3 worm cellular contexts compared by ENCODE assay signal in the genomic region with DNA sequence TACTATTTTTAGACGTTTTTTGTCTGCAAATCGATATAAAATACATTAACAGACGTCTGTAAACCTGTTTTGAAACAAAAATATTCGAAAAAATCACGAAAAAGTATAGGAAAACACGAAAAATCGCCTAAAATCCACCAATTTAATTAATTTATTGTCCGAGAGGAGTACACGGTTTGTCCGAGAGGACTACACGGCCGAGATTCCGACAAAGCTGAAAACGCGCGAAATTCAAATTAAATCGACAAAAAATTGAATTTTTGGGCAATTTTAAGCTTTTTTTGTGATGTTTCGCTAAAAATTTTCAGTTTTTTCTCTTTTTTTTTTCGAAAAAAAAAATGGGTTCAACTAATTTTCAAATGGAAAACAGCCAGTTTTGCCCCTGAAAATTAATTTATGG.
TF ChIP-seq lines count a peak whose summit lies in the region.

No protein-coding gene starts in this region.

TF ChIP-seq in whole organism, L1 larva, 84 proteins besides CTCF, POLR2A, EP300 and RAD21 (continued from another document and continues in another):
- TF ChIP-seq F16B12.6 (tag; optimal IDR thresholded peaks at IDR 0.05; lab: Kevin White, UChicago) (peak; percentile 29), ceh-82 (tag; optimal IDR thresholded peaks at IDR 0.05; lab: Kevin White, UChicago) (peak in 1 of 3 experiments; percentile 0), elt-2 (tag; optimal IDR thresholded peaks at IDR 0.05; lab: Kevin White, UChicago) (peak; percentile 59), ets-5 (GFP tag; IDR thresholded peaks at IDR 0.05; lab: Robert Waterston, UW) (no peak), sox-4 (tag; optimal IDR thresholded peaks at IDR 0.05; lab: Kevin White, UChicago) (peak; percentile 46), ztf-4 (tag; optimal IDR thresholded peaks at IDR 0.05; lab: Kevin White, UChicago) (no peak), C04F5.9 (tag; optimal IDR thresholded peaks at IDR 0.05; lab: Kevin White, UChicago) (peak; percentile 28), swsn-7 (tag; optimal IDR thresholded peaks at IDR 0.05; lab: Kevin White, UChicago) (peak; percentile 59), mep-1 (tag; optimal IDR thresholded peaks at IDR 0.05; lab: Kevin White, UChicago) (peak; percentile 41), nhr-20 (tag; optimal IDR thresholded peaks at IDR 0.05; lab: Kevin White, UChicago) (peak; percentile 70), nhr-237 (tag; optimal IDR thresholded peaks at IDR 0.05; lab: Kevin White, UChicago) (no peak), nhr-19 (GFP tag; conservative IDR thresholded peaks at IDR 0.05; lab: Robert Waterston, UW) (peak; percentile 79), nhr-76 (tag; optimal IDR thresholded peaks at IDR 0.05; lab: Kevin White, UChicago) (no peak), fkh-4 (tag; optimal IDR thresholded peaks at IDR 0.05; lab: Kevin White, UChicago; ENCODE audit: borderline replicate concordance) (peak; percentile 86), mef-2 (tag; optimal IDR thresholded peaks at IDR 0.05; lab: Kevin White, UChicago) (no peak), unc-98 (GFP tag; IDR thresholded peaks at IDR 0.05; lab: Robert Waterston, UW) (peak; percentile 42; the same call in 1 of the 2 replicates), nhr-77 (tag; optimal IDR thresholded peaks at IDR 0.05; lab: Kevin White, UChicago) (no peak), unc-130 (tag; optimal IDR thresholded peaks at IDR 0.05; lab: Kevin White, UChicago) (peak; percentile 4), nhr-11 (tag; optimal IDR thresholded peaks at IDR 0.05; lab: Kevin White, UChicago) (no peak), ama-1 (optimal IDR thresholded peaks at IDR 0.05; lab: Kevin White, UChicago) (no peak), lin-13 (GFP tag; optimal IDR thresholded peaks at IDR 0.05; lab: Kevin White, UChicago) (peak; percentile 48), pqm-1 (tag; optimal IDR thresholded peaks at IDR 0.05; lab: Kevin White, UChicago) (no peak), ztf-11 (tag; optimal IDR thresholded peaks at IDR 0.05; lab: Kevin White, UChicago) (peak in 1 of 2 experiments; percentile 81), nhr-84 (tag; optimal IDR thresholded peaks at IDR 0.05; lab: Kevin White, UChicago) (no peak), lsy-2 (tag; optimal IDR thresholded peaks at IDR 0.05; lab: Kevin White, UChicago) (peak; percentile 67 to 68), fkh-10 (GFP tag; optimal IDR thresholded peaks at IDR 0.05; lab: Kevin White, UChicago) (no peak), nhr-12 (tag; optimal IDR thresholded peaks at IDR 0.05; lab: Kevin White, UChicago) (no peak), nhr-85 (tag; lab: Kevin White, UChicago) (peak; percentile 94), snpc-4 (tag; optimal IDR thresholded peaks at IDR 0.05; lab: Kevin White, UChicago) (peak; percentile 17), sup-37 (GFP tag; optimal IDR thresholded peaks at IDR 0.05; lab: Kevin White, UChicago) (peak; percentile 37), lin-15B (tag; optimal IDR thresholded peaks at IDR 0.05; lab: Kevin White, UChicago) (no peak), lir-3 (tag; optimal IDR thresholded peaks at IDR 0.05; lab: Kevin White, UChicago; ENCODE audit: poor library complexity) (peak; percentile 91), zip-4 (GFP tag; optimal IDR thresholded peaks at IDR 0.05; lab: Kevin White, UChicago) (peak; percentile 16), sptf-1 (tag; optimal IDR thresholded peaks at IDR 0.05; lab: Kevin White, UChicago) (no peak), lin-14 (GFP tag; optimal IDR thresholded peaks at IDR 0.05; lab: Kevin White, UChicago) (peak; percentile 54), mab-9 (GFP tag; IDR thresholded peaks at IDR 0.05; lab: Robert Waterston, UW) (peak; percentile 65), ces-1 (GFP tag; optimal IDR thresholded peaks at IDR 0.05; lab: Kevin White, UChicago) (no peak), vab-15 (tag; optimal IDR thresholded peaks at IDR 0.05; lab: Kevin White, UChicago) (peak; percentile 19), dpl-1 (GFP tag; optimal IDR thresholded peaks at IDR 0.05; lab: Kevin White, UChicago) (peak; percentile 86 to 93 (median 90)), grh-1 (GFP tag; IDR thresholded peaks at IDR 0.05; lab: Robert Waterston, UW) (peak; percentile 56), lin-35 (GFP tag; optimal IDR thresholded peaks at IDR 0.05; lab: Kevin White, UChicago) (peak; percentile 84 to 94), egl-13 (tag; optimal IDR thresholded peaks at IDR 0.05; lab: Kevin White, UChicago) (peak; percentile 85), nhr-71 (tag; optimal IDR thresholded peaks at IDR 0.05; lab: Kevin White, UChicago) (peak; percentile 80)

TF ChIP-seq in whole organism, L3 larva, 47 proteins besides CTCF, POLR2A, EP300 and RAD21 (continued from another document):
- TF ChIP-seq elt-1 (tag; optimal IDR thresholded peaks at IDR 0.05; lab: Kevin White, UChicago) (no peak), pha-4 (tag; optimal IDR thresholded peaks at IDR 0.05; lab: Kevin White, UChicago) (peak; percentile 49), nhr-43 (tag; optimal IDR thresholded peaks at IDR 0.05; lab: Kevin White, UChicago; ENCODE audit: poor library complexity, severe bottlenecking) (peak; percentile 86), mdl-1 (tag; optimal IDR thresholded peaks at IDR 0.05; lab: Kevin White, UChicago) (no peak), skn-1 (tag; optimal IDR thresholded peaks at IDR 0.05; lab: Kevin White, UChicago) (peak; percentile 34), fos-1 (tag; optimal IDR thresholded peaks at IDR 0.05; lab: Kevin White, UChicago) (no peak), egl-27 (tag; optimal IDR thresholded peaks at IDR 0.05; lab: Kevin White, UChicago) (no peak), lin-15B (tag; optimal IDR thresholded peaks at IDR 0.05; lab: Kevin White, UChicago) (no peak), tbx-2 (tag; optimal IDR thresholded peaks at IDR 0.05; lab: Kevin White, UChicago) (no peak), ceh-9 (tag; optimal IDR thresholded peaks at IDR 0.05; lab: Kevin White, UChicago) (no peak), elt-3 (tag; optimal IDR thresholded peaks at IDR 0.05; lab: Kevin White, UChicago) (no peak), nhr-237 (tag; optimal IDR thresholded peaks at IDR 0.05; lab: Kevin White, UChicago) (no peak), ceh-82 (tag; optimal IDR thresholded peaks at IDR 0.05; lab: Kevin White, UChicago) (no peak), aly-2 (tag; optimal IDR thresholded peaks at IDR 0.05; lab: Kevin White, UChicago) (no peak), egl-5 (tag; optimal IDR thresholded peaks at IDR 0.05; lab: Kevin White, UChicago) (no peak), unc-39 (tag; optimal IDR thresholded peaks at IDR 0.05; lab: Kevin White, UChicago) (no peak), lsy-12 (tag; optimal IDR thresholded peaks at IDR 0.05; lab: Kevin White, UChicago) (peak; percentile 34), fkh-2 (tag; optimal IDR thresholded peaks at IDR 0.05; lab: Kevin White, UChicago) (no peak), nhr-77 (tag; optimal IDR thresholded peaks at IDR 0.05; lab: Kevin White, UChicago) (no peak), ama-1 (optimal IDR thresholded peaks at IDR 0.05; lab: Kevin White, UChicago) (no peak), hmg-11 (tag; optimal IDR thresholded peaks at IDR 0.05; lab: Kevin White, UChicago) (peak; percentile 0), ZK546.5 (tag; optimal IDR thresholded peaks at IDR 0.05; lab: Kevin White, UChicago) (no peak), nhr-23 (tag; optimal IDR thresholded peaks at IDR 0.05; lab: Kevin White, UChicago) (peak; percentile 78), ztf-4 (tag; optimal IDR thresholded peaks at IDR 0.05; lab: Kevin White, UChicago) (no peak), nhr-76 (tag; optimal IDR thresholded peaks at IDR 0.05; lab: Kevin White, UChicago) (no peak), daf-12 (tag; optimal IDR thresholded peaks at IDR 0.05; lab: Kevin White, UChicago) (no peak), nhr-67 (tag; optimal IDR thresholded peaks at IDR 0.05; lab: Kevin White, UChicago) (no peak), jun-1 (tag; optimal IDR thresholded peaks at IDR 0.05; lab: Kevin White, UChicago) (no peak)
TF ChIP-seq in whole organism, L3 larva: peak in this region for 11.

TF ChIP-seq in whole organism, young adult, 124 proteins besides CTCF, POLR2A, EP300 and RAD21 (continued from another document and continues in another):
- peak; percentile 63; the same call in 1 of the 2 replicates for TF ChIP-seq lir-1 (GFP tag; conservative IDR thresholded peaks at IDR 0.05; lab: Robert Waterston, UW)
- TF ChIP-seq lag-1 (GFP tag; IDR thresholded peaks at IDR 0.05; lab: Robert Waterston, UW) = no peak
- TF ChIP-seq B0261.1 (tag; optimal IDR thresholded peaks at IDR 0.05; lab: Kevin White, UChicago) = no peak
- TF ChIP-seq sea-2 (GFP tag; IDR thresholded peaks at IDR 0.05; lab: Robert Waterston, UW) = no peak
- no peak for TF ChIP-seq tbx-9 (tag; optimal IDR thresholded peaks at IDR 0.05; lab: Kevin White, UChicago; ENCODE audit: borderline replicate concordance)
- TF ChIP-seq F57A8.1 (GFP tag; optimal IDR thresholded peaks at IDR 0.05; lab: Kevin White, UChicago) = no peak
- no peak for TF ChIP-seq aptf-3 (GFP tag; IDR thresholded peaks at IDR 0.05; lab: Robert Waterston, UW)
- no peak for TF ChIP-seq cebp-2 (GFP tag; IDR thresholded peaks at IDR 0.05; lab: Robert Waterston, UW)
- no peak for TF ChIP-seq sptf-2 (GFP tag; optimal IDR thresholded peaks at IDR 0.05; lab: Kevin White, UChicago)
- no peak for TF ChIP-seq cebp-1 (GFP tag; IDR thresholded peaks at IDR 0.05; lab: Robert Waterston, UW)
- TF ChIP-seq cebp-1 (tag; optimal IDR thresholded peaks at IDR 0.05; lab: Kevin White, UChicago) = no peak
- TF ChIP-seq ztf-3 (GFP tag; optimal IDR thresholded peaks at IDR 0.05; lab: Kevin White, UChicago) = no peak
- TF ChIP-seq C17E4.6 (GFP tag; IDR thresholded peaks at IDR 0.05; lab: Robert Waterston, UW) = 0 out of 2 replicates have a peak, but pooled peaks have one; percentile 59
- TF ChIP-seq nfyb-1 (GFP tag; IDR thresholded peaks at IDR 0.05; lab: Robert Waterston, UW) = peak; percentile 62; the same call in 1 of the 2 replicates
- no peak for TF ChIP-seq rpc-1 (optimal IDR thresholded peaks at IDR 0.05; lab: Kevin White, UChicago)
- no peak for TF ChIP-seq rpc-1 (tag; optimal IDR thresholded peaks at IDR 0.05; lab: Kevin White, UChicago)
- peak; percentile 32; the same call in 1 of the 2 replicates for TF ChIP-seq ekl-4 (GFP tag; IDR thresholded peaks at IDR 0.05; lab: Robert Waterston, UW)
- TF ChIP-seq madf-3 (GFP tag; IDR thresholded peaks at IDR 0.05; lab: Robert Waterston, UW) = peak; percentile 75; the same call in 1 of the 2 replicates
- peak; percentile 61 for TF ChIP-seq snpc-3.4 (tag; optimal IDR thresholded peaks at IDR 0.05; lab: Kevin White, UChicago)
- TF ChIP-seq mel-28 (tag; optimal IDR thresholded peaks at IDR 0.05; lab: Kevin White, UChicago; ENCODE audit: borderline replicate concordance) = no peak
- peak in 1 of 3 experiments; percentile 86 for TF ChIP-seq lin-35 (GFP tag; optimal IDR thresholded peaks at IDR 0.05; lab: Kevin White, UChicago)
- TF ChIP-seq hmg-1.2 (GFP tag; IDR thresholded peaks at IDR 0.05; lab: Robert Waterston, UW) = peak; percentile 44
- TF ChIP-seq attf-3 (GFP tag; conservative IDR thresholded peaks at IDR 0.05; lab: Robert Waterston, UW) = no peak
- peak; percentile 80 to 81 for TF ChIP-seq rec-8 (tag; optimal IDR thresholded peaks at IDR 0.05; lab: Kevin White, UChicago)
- no peak for TF ChIP-seq T26A5.8 (tag; optimal IDR thresholded peaks at IDR 0.05; lab: Kevin White, UChicago)
- no peak for TF ChIP-seq hmg-20 (GFP tag; IDR thresholded peaks at IDR 0.05; lab: Robert Waterston, UW)
- TF ChIP-seq F39B2.1 (GFP tag; IDR thresholded peaks at IDR 0.05; lab: Robert Waterston, UW) = no peak
- peak; percentile 49 for TF ChIP-seq lsl-1 (GFP tag; optimal IDR thresholded peaks at IDR 0.05; lab: Kevin White, UChicago)
- TF ChIP-seq snpc-1.3 (tag; optimal IDR thresholded peaks at IDR 0.05; lab: Kevin White, UChicago; ENCODE audit: insufficient read depth) = peak; percentile 71
- no peak for TF ChIP-seq egrh-3 (GFP tag; IDR thresholded peaks at IDR 0.05; lab: Robert Waterston, UW)
- TF ChIP-seq ceh-91 (GFP tag; IDR thresholded peaks at IDR 0.05; lab: Robert Waterston, UW) = peak; percentile 67
- 0 out of 2 replicates have a peak, but pooled peaks have one; percentile 35 for TF ChIP-seq B0336.3 (GFP tag; IDR thresholded peaks at IDR 0.05; lab: Robert Waterston, UW)
- no peak for TF ChIP-seq K12H6.12 (tag; optimal IDR thresholded peaks at IDR 0.05; lab: Kevin White, UChicago)
- TF ChIP-seq ceh-79 (tag; optimal IDR thresholded peaks at IDR 0.05; lab: Kevin White, UChicago) = peak; percentile 24
- 0 out of 2 replicates have a peak, but pooled peaks have one; percentile 48 for TF ChIP-seq B0019.2 (GFP tag; conservative IDR thresholded peaks at IDR 0.05; lab: Robert Waterston, UW)
- TF ChIP-seq ceh-27 (GFP tag; optimal IDR thresholded peaks at IDR 0.05; lab: Kevin White, UChicago) = peak; percentile 62
- no peak for TF ChIP-seq egl-18 (GFP tag; IDR thresholded peaks at IDR 0.05; lab: Robert Waterston, UW)
- peak; percentile 88 for TF ChIP-seq ZK185.1 (tag; optimal IDR thresholded peaks at IDR 0.05; lab: Kevin White, UChicago; ENCODE audit: poor library complexity, severe bottlenecking)
- peak; percentile 42 for TF ChIP-seq B0035.1 (tag; optimal IDR thresholded peaks at IDR 0.05; lab: Kevin White, UChicago)
- peak; percentile 74; the same call in 1 of the 2 replicates for TF ChIP-seq ztf-28 (GFP tag; IDR thresholded peaks at IDR 0.05; lab: Robert Waterston, UW)
- peak; percentile 54 for TF ChIP-seq him-1 (tag; optimal IDR thresholded peaks at IDR 0.05; lab: Kevin White, UChicago)
- no peak for TF ChIP-seq Y53F4B.3 (GFP tag; IDR thresholded peaks at IDR 0.05; lab: Robert Waterston, UW)
- TF ChIP-seq nhr-27 (tag; optimal IDR thresholded peaks at IDR 0.05; lab: Kevin White, UChicago) = no peak
- peak in 1 of 2 experiments; percentile 55 for TF ChIP-seq let-607 (tag; optimal IDR thresholded peaks at IDR 0.05; lab: Kevin White, UChicago)
- TF ChIP-seq attf-6 (GFP tag; IDR thresholded peaks at IDR 0.05; lab: Robert Waterston, UW) = peak; percentile 97
- peak; percentile 75 for TF ChIP-seq K11D2.4 (GFP tag; IDR thresholded peaks at IDR 0.05; lab: Robert Waterston, UW)
- no peak for TF ChIP-seq attf-5 (GFP tag; optimal IDR thresholded peaks at IDR 0.05; lab: Kevin White, UChicago)
- no peak for TF ChIP-seq ets-4 (GFP tag; optimal IDR thresholded peaks at IDR 0.05; lab: Kevin White, UChicago)
- TF ChIP-seq lin-26 (GFP tag; IDR thresholded peaks at IDR 0.05; lab: Robert Waterston, UW) = no peak
- peak; percentile 69 for TF ChIP-seq tbp1 (GFP tag; optimal IDR thresholded peaks at IDR 0.05; lab: Kevin White, UChicago)
- TF ChIP-seq F57C9.4 (tag; optimal IDR thresholded peaks at IDR 0.05; lab: Kevin White, UChicago) = no peak
- TF ChIP-seq repo-1 (tag; optimal IDR thresholded peaks at IDR 0.05; lab: Kevin White, UChicago) = peak; percentile 58
- no peak for TF ChIP-seq hlh-26 (GFP tag; conservative IDR thresholded peaks at IDR 0.05; lab: Robert Waterston, UW)
- TF ChIP-seq let-526 (GFP tag; IDR thresholded peaks at IDR 0.05; lab: Robert Waterston, UW) = no peak
- TF ChIP-seq lin-40 (tag; optimal IDR thresholded peaks at IDR 0.05; lab: Kevin White, UChicago) = peak; percentile 69
- TF ChIP-seq sdz-38 (tag; optimal IDR thresholded peaks at IDR 0.05; lab: Kevin White, UChicago) = no peak
- TF ChIP-seq zfh-2 (GFP tag; conservative IDR thresholded peaks at IDR 0.05; lab: Robert Waterston, UW) = no peak
- TF ChIP-seq mes-4 (tag; optimal IDR thresholded peaks at IDR 0.05; lab: Kevin White, UChicago) = no peak
- TF ChIP-seq T07F8.4 (tag; optimal IDR thresholded peaks at IDR 0.05; lab: Kevin White, UChicago) = no peak
- no peak for TF ChIP-seq pha-4 (tag; optimal IDR thresholded peaks at IDR 0.05; lab: Kevin White, UChicago)
- no peak for TF ChIP-seq Y79H2A.3 (GFP tag; conservative IDR thresholded peaks at IDR 0.05; lab: Robert Waterston, UW)
- peak; percentile 60 for TF ChIP-seq F33H1.4 (GFP tag; IDR thresholded peaks at IDR 0.05; lab: Robert Waterston, UW)
- peak; percentile 63 for TF ChIP-seq efl-1 (GFP tag; optimal IDR thresholded peaks at IDR 0.05; lab: Kevin White, UChicago)
- peak; percentile 67 for TF ChIP-seq tlf-1 (GFP tag; optimal IDR thresholded peaks at IDR 0.05; lab: Kevin White, UChicago)
- no peak for TF ChIP-seq nhr-120 (GFP tag; IDR thresholded peaks at IDR 0.05; lab: Robert Waterston, UW)
- no peak for TF ChIP-seq ccch-3 (GFP tag; optimal IDR thresholded peaks at IDR 0.05; lab: Kevin White, UChicago)
